Fruit fly (Drosophila melanogaster): Measurements from ENCODE around the gene Ype.

The Ype gene

DNA sequence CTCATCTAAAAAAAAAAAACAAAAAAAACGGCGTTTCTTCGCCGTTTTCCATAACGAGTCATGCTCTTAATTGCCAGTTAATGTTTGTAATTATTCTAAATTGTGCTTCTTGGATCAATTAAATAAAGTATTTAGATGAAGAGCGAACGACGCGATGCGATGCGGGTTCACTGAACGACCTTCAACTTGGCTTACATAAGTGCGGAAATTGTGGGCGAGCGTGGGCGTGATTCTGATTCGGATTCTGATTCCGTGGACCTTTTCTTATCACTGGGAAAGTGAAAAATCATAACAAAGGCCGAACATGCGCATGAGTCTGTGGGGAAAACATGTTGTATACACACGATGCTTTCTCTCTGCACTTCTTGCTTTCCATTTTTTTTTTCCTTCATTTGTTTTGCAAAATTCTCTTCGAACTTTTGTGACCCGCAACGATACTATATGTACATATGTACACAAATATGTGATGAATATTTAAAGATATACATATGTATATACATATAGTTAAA lies 11.7 kb downstream of the Ype start:
- TF ChIP-seq CG9948 (tag; optimal IDR thresholded peaks at IDR 0.05) = no peak
- TF ChIP-seq EcR (GFP tag; optimal IDR thresholded peaks at IDR 0.05) = peak; percentile 85

DNA sequence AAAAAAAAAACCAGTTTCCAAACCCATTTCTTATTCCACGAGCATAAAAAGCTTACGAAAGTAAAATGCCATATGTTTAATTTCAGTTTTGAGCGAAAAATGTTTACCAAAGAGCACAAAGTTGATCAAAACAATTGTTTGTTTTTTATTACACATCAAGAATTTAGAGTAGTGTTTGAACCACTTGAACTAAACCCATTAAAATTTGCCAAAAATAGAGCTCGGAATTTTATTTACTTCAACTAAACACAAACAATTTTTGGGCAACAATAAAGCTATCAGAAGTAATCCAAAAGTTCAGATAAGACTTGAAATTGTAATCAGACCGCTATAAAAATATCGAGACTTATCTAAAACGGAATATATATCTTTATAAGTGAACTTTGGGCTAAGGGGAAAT lies 12.2 kb downstream of the Ype start:
- no peak for TF ChIP-seq Ets98B (GFP tag; IDR thresholded peaks at IDR 0.05)
- TF ChIP-seq CG15710 (tag; optimal IDR thresholded peaks at IDR 0.05) = no peak

DNA sequence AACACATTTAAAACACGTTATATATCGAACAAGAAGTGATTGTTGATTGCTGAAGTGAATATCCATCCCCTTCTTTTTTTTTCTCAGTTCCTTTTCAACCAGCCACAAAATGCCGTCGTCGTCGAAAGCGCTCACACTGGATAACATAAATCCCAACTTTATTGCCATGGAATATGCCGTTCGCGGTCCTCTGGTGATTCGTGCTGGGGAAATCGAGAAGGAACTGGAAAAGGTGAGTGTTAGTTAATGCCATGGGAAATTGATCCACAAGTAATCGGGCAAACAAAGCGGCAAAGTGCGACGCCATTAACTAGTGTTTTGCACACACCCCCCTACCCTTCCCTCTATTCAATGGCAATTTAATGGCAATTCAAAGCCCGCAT lies 13.1 kb downstream of the Ype start:
- no peak for TF ChIP-seq CG32121 (GFP tag; IDR thresholded peaks at IDR 0.05)

DNA sequence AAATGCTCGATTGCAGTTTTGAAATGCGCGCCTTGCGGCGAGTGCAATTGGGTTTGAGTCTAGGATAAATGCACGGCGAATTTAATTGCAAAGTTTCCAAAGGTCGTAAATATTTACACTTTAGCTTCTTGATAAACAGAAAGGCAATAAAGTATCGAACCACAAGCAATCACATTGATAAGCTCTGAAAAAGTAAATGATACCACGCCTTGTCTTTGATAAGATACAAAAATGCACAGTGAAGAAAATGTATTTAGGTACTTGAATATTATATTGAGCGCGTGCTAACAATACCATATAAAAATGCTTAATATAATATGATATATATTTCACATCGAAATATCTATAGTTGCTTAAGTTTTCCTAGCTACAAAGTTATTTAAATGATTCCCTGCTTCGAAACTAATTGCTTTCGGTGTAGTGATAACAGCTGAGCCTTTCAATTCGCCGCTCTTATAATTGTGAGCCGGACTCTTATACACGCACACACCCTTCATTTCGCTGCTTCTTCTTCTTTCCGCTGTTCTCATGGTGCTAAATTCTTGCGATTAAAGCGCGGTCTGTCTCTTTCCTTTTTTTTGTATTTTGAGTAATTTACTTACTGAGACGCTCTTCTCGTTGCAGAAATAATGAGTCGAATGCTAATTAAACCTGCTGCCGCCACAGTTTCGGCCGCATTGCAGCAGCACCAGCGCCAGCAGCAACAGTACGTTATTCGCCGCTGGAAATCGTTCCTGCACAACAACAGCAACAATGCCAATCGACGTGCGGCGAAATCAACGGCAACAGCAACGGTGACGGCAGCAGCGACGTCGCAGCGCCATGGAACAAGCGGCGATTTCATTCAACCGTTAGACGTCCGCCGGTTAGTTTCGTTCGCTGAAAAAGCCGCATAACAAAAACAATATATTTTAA lies 13.7 kb downstream of the Ype start:
- TF ChIP-seq EcR (GFP tag; optimal IDR thresholded peaks at IDR 0.05) (peak; percentile 4), Pif1B (GFP tag; optimal IDR thresholded peaks at IDR 0.05) (peak; percentile 81), CG15710 (tag; optimal IDR thresholded peaks at IDR 0.05) (peak; percentile 85), CG4496 (GFP tag; IDR thresholded peaks at IDR 0.05) (peak; percentile 85), CG13204 (GFP tag; optimal IDR thresholded peaks at IDR 0.05) (peak; percentile 59), CG8301 (tag; optimal IDR thresholded peaks at IDR 0.05) (peak; percentile 84), CG8159 (tag; optimal IDR thresholded peaks at IDR 0.05) (peak; percentile 89), rn (GFP tag; IDR thresholded peaks at IDR 0.05) (peak; percentile 47; the same call in 1 of the 2 replicates), fd96Ca (GFP tag; IDR thresholded peaks at IDR 0.05) (0 out of 3 replicates have a peak, but pooled peaks have one; percentile 53), Snoo (tag; optimal IDR thresholded peaks at IDR 0.05) (peak; percentile 83), CG32121 (GFP tag; IDR thresholded peaks at IDR 0.05) (peak; percentile 78), CG14655 (GFP tag; optimal IDR thresholded peaks at IDR 0.05) (peak; percentile 82), CG10348 (GFP tag; IDR thresholded peaks at IDR 0.05) (no peak), Ets98B (GFP tag; IDR thresholded peaks at IDR 0.05) (peak; percentile 79), CG17806 (tag; optimal IDR thresholded peaks at IDR 0.05) (peak; percentile 84), CG9948 (tag; optimal IDR thresholded peaks at IDR 0.05) (peak; percentile 85), CG12605 (GFP tag; IDR thresholded peaks at IDR 0.05) (peak; percentile 87), CG34367 (tag; optimal IDR thresholded peaks at IDR 0.05) (peak; percentile 79), gl (tag; optimal IDR thresholded peaks at IDR 0.05) (peak; percentile 54), Pif1A (GFP tag; optimal IDR thresholded peaks at IDR 0.05) (peak; percentile 67), D1 (tag; optimal IDR thresholded peaks at IDR 0.05) (peak; percentile 54)

DNA sequence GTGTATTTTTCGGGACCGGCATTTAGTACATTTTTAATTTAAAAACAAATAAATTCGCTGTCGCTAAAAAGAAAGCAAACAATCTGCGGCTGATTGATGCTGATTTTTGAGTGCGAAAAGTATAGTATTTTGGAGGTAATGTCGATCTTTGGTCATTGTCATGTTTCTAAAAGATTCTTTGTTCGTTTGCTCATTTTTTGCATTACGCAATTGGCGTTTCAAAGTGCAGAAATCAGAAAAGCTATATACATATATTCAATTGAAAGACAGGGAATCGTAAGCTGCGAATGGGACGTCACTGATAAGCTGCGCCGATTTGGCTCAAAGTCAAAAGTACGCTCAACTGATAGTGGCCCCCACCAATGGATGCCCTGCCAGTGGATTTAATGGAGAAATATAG lies 14.7 kb downstream of the Ype start:
- no peak for TF ChIP-seq rn (GFP tag; IDR thresholded peaks at IDR 0.05)
- no peak for TF ChIP-seq Ets98B (GFP tag; IDR thresholded peaks at IDR 0.05)
- no peak for TF ChIP-seq CG10348 (GFP tag; IDR thresholded peaks at IDR 0.05)
- TF ChIP-seq CG12605 (GFP tag; IDR thresholded peaks at IDR 0.05) = 0 out of 2 replicates have a peak, but pooled peaks have one; percentile 19
- TF ChIP-seq CG9948 (tag; optimal IDR thresholded peaks at IDR 0.05) = no peak
- TF ChIP-seq CG34367 (tag; optimal IDR thresholded peaks at IDR 0.05) = no peak
- TF ChIP-seq Pif1B (GFP tag; optimal IDR thresholded peaks at IDR 0.05) = no peak

DNA sequence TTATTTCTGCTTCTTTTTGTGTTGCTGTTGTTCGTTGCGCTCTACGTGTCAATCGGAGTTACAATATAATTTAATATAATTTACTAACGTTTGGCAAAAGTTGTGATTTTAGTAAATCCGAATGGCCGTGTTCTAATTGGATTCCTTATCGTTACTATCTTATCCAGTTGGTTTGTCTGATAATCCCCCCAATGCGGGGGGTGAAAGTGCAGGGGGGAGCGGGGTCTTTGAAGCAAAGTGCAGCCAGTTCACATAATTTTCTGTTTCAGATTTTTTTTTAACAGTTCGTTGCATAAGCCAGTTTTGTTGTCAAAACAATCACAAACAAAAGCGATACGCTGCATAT lies 15.5 kb downstream of the Ype start:
- no peak for TF ChIP-seq CG32121 (GFP tag; IDR thresholded peaks at IDR 0.05)
- TF ChIP-seq Snoo (tag; optimal IDR thresholded peaks at IDR 0.05) = no peak
- no peak for TF ChIP-seq rn (GFP tag; IDR thresholded peaks at IDR 0.05)
- TF ChIP-seq CG9948 (tag; optimal IDR thresholded peaks at IDR 0.05) = no peak
- TF ChIP-seq CG4496 (GFP tag; IDR thresholded peaks at IDR 0.05) = no peak
- TF ChIP-seq CG15710 (tag; optimal IDR thresholded peaks at IDR 0.05) = no peak
- no peak for TF ChIP-seq CG12605 (GFP tag; IDR thresholded peaks at IDR 0.05)
- no peak for TF ChIP-seq CG34367 (tag; optimal IDR thresholded peaks at IDR 0.05)
- TF ChIP-seq fd96Ca (GFP tag; IDR thresholded peaks at IDR 0.05) = no peak
- TF ChIP-seq Pif1B (GFP tag; optimal IDR thresholded peaks at IDR 0.05) = no peak
- TF ChIP-seq Pif1A (GFP tag; optimal IDR thresholded peaks at IDR 0.05) = no peak
- TF ChIP-seq CG14655 (GFP tag; optimal IDR thresholded peaks at IDR 0.05) = no peak
- TF ChIP-seq D1 (tag; optimal IDR thresholded peaks at IDR 0.05) = no peak
- no peak for TF ChIP-seq CG13204 (GFP tag; optimal IDR thresholded peaks at IDR 0.05)
- no peak for TF ChIP-seq CG8301 (tag; optimal IDR thresholded peaks at IDR 0.05)
- TF ChIP-seq gl (tag; optimal IDR thresholded peaks at IDR 0.05) = no peak
- no peak for TF ChIP-seq CG8159 (tag; optimal IDR thresholded peaks at IDR 0.05)
- no peak for TF ChIP-seq CG17806 (tag; optimal IDR thresholded peaks at IDR 0.05)

Measured in whole organism, pupa.